Fruit fly (Drosophila melanogaster): ENCODE measurements around the gene Cdc16.
A peak's percentile ranks its signal among the peaks of the same experiment; 100 is the strongest.

Gene Cdc16

dm6 chr3R:23310151-23310550 lies 29.1 kb downstream of the Cdc16 start:
- TF ChIP-seq toe (GFP tag; optimal IDR thresholded peaks at IDR 0.05) (no peak), CG7101 (tag; optimal IDR thresholded peaks at IDR 0.05) (no peak), CG1620 (GFP tag; optimal IDR thresholded peaks at IDR 0.05) (no peak), CG33017 (tag; optimal IDR thresholded peaks at IDR 0.05) (no peak), bab1 (GFP tag; optimal IDR thresholded peaks at IDR 0.05) (no peak), ovo (GFP tag; optimal IDR thresholded peaks at IDR 0.05) (no peak), Mnt (GFP tag; optimal IDR thresholded peaks at IDR 0.05) (no peak), CG12768 (GFP tag; optimal IDR thresholded peaks at IDR 0.05) (no peak), cnc (optimal IDR thresholded peaks at IDR 0.05) (no peak), Crg-1 (GFP tag; optimal IDR thresholded peaks at IDR 0.05) (no peak)

- TF ChIP-seq Clk (GFP tag; optimal IDR thresholded peaks at IDR 0.05), result no peak
- TF ChIP-seq CG14711 (tag; optimal IDR thresholded peaks at IDR 0.05), result no peak
- no peak for TF ChIP-seq CG1620 (GFP tag; optimal IDR thresholded peaks at IDR 0.05)
- no peak for TF ChIP-seq Mnt (GFP tag; optimal IDR thresholded peaks at IDR 0.05)
- no peak for TF ChIP-seq kay (GFP tag; ENCODE audit: borderline replicate concordance)
- no peak for TF ChIP-seq pad (GFP tag; optimal IDR thresholded peaks at IDR 0.05)
- no peak for TF ChIP-seq ovo (GFP tag; optimal IDR thresholded peaks at IDR 0.05)
- TF ChIP-seq tj (GFP tag; optimal IDR thresholded peaks at IDR 0.05), result no peak
- no peak for TF ChIP-seq CG12768 (GFP tag; optimal IDR thresholded peaks at IDR 0.05)
- TF ChIP-seq CG5204 (GFP tag; optimal IDR thresholded peaks at IDR 0.05), result no peak
- TF ChIP-seq cnc (optimal IDR thresholded peaks at IDR 0.05), result no peak
- TF ChIP-seq Crg-1 (GFP tag; optimal IDR thresholded peaks at IDR 0.05), result no peak
Measured at dm6 chr3R:23312796-23313195, 31.8 kb downstream of the Cdc16 start.

dm6 chr3R:23314332-23314731 lies 33.3 kb downstream of the Cdc16 start:
- peak; percentile 16 for TF ChIP-seq CG33017 (tag; optimal IDR thresholded peaks at IDR 0.05)
- TF ChIP-seq CG5204 (GFP tag; optimal IDR thresholded peaks at IDR 0.05), result no peak
- TF ChIP-seq CG7101 (tag; optimal IDR thresholded peaks at IDR 0.05), result no peak
- TF ChIP-seq Clk (GFP tag; optimal IDR thresholded peaks at IDR 0.05), result no peak
- no peak for TF ChIP-seq tj (GFP tag; optimal IDR thresholded peaks at IDR 0.05)
- TF ChIP-seq kay (GFP tag; ENCODE audit: borderline replicate concordance), result no peak
- TF ChIP-seq cnc (optimal IDR thresholded peaks at IDR 0.05), result no peak
- no peak for TF ChIP-seq toe (GFP tag; optimal IDR thresholded peaks at IDR 0.05)
- no peak for TF ChIP-seq Crg-1 (GFP tag; optimal IDR thresholded peaks at IDR 0.05)
- TF ChIP-seq bab1 (GFP tag; optimal IDR thresholded peaks at IDR 0.05), result no peak
- no peak for TF ChIP-seq ovo (GFP tag; optimal IDR thresholded peaks at IDR 0.05)
- peak; percentile 99 for TF ChIP-seq cic (GFP tag; optimal IDR thresholded peaks at IDR 0.05)
- no peak for TF ChIP-seq pad (GFP tag; optimal IDR thresholded peaks at IDR 0.05)
- TF ChIP-seq Hr96 (GFP tag; optimal IDR thresholded peaks at IDR 0.05), result no peak
- no peak for TF ChIP-seq CG11617 (GFP tag; optimal IDR thresholded peaks at IDR 0.05)
- no peak for TF ChIP-seq CG1620 (GFP tag; optimal IDR thresholded peaks at IDR 0.05)
- peak; percentile 17 for TF ChIP-seq CG12768 (GFP tag; optimal IDR thresholded peaks at IDR 0.05)
- TF ChIP-seq CG14711 (tag; optimal IDR thresholded peaks at IDR 0.05), result no peak
- TF ChIP-seq CG7045 (GFP tag; optimal IDR thresholded peaks at IDR 0.05), result peak; percentile 7
- peak; percentile 4 for TF ChIP-seq Mnt (GFP tag; optimal IDR thresholded peaks at IDR 0.05)

- no peak for TF ChIP-seq CG14711 (tag; optimal IDR thresholded peaks at IDR 0.05)
- TF ChIP-seq cic (GFP tag; optimal IDR thresholded peaks at IDR 0.05), result peak; percentile 79
- TF ChIP-seq ovo (GFP tag; optimal IDR thresholded peaks at IDR 0.05), result no peak
- no peak for TF ChIP-seq CG12768 (GFP tag; optimal IDR thresholded peaks at IDR 0.05)
- TF ChIP-seq cnc (optimal IDR thresholded peaks at IDR 0.05), result no peak
Measured at dm6 chr3R:23315221-23315620, 34.2 kb downstream of the Cdc16 start.

dm6 chr3R:23315630-23316029 lies 34.6 kb downstream of the Cdc16 start:
- TF ChIP-seq cnc (optimal IDR thresholded peaks at IDR 0.05), result no peak
- TF ChIP-seq CG5204 (GFP tag; optimal IDR thresholded peaks at IDR 0.05), result no peak
- no peak for TF ChIP-seq Crg-1 (GFP tag; optimal IDR thresholded peaks at IDR 0.05)
- no peak for TF ChIP-seq tj (GFP tag; optimal IDR thresholded peaks at IDR 0.05)
- TF ChIP-seq CG14711 (tag; optimal IDR thresholded peaks at IDR 0.05), result no peak
- no peak for TF ChIP-seq toe (GFP tag; optimal IDR thresholded peaks at IDR 0.05)
- no peak for TF ChIP-seq CG33017 (tag; optimal IDR thresholded peaks at IDR 0.05)
- TF ChIP-seq Mnt (GFP tag; optimal IDR thresholded peaks at IDR 0.05), result no peak
- no peak for TF ChIP-seq Clk (GFP tag; optimal IDR thresholded peaks at IDR 0.05)
- TF ChIP-seq Hr96 (GFP tag; optimal IDR thresholded peaks at IDR 0.05), result no peak
- TF ChIP-seq pad (GFP tag; optimal IDR thresholded peaks at IDR 0.05), result no peak
- no peak for TF ChIP-seq CG12768 (GFP tag; optimal IDR thresholded peaks at IDR 0.05)
- TF ChIP-seq kay (GFP tag; ENCODE audit: borderline replicate concordance), result no peak
- TF ChIP-seq ovo (GFP tag; optimal IDR thresholded peaks at IDR 0.05), result no peak
- TF ChIP-seq CG7045 (GFP tag; optimal IDR thresholded peaks at IDR 0.05), result no peak
- no peak for TF ChIP-seq bab1 (GFP tag; optimal IDR thresholded peaks at IDR 0.05)
- TF ChIP-seq CG7101 (tag; optimal IDR thresholded peaks at IDR 0.05), result no peak
- TF ChIP-seq CG1620 (GFP tag; optimal IDR thresholded peaks at IDR 0.05), result no peak

- TF ChIP-seq Mnt (GFP tag; optimal IDR thresholded peaks at IDR 0.05) (no peak), cic (GFP tag; optimal IDR thresholded peaks at IDR 0.05) (peak; percentile 92)
Measured at dm6 chr3R:23316867-23317266, 35.9 kb downstream of the Cdc16 start.

dm6 chr3R:23318928-23319327 lies 37.9 kb downstream of the Cdc16 start:
- TF ChIP-seq ovo (GFP tag; optimal IDR thresholded peaks at IDR 0.05) (no peak), tj (GFP tag; optimal IDR thresholded peaks at IDR 0.05) (peak; percentile 14)
